Fruit fly (Drosophila melanogaster) whole organism, embryonic: ENCODE results near the gene CG14253.

Source experiments
- Blimp-1 ChIP-seq: fragments of 200-800 bp; sonication (Bioruptor generic); optimal IDR thresholded peaks from 3 replicates; lab custom pipeline; 2018; ENCODE audit warnings: missing biosample characterization, missing genetic modification characterization, mild to moderate bottlenecking, moderate library complexity, missing genetic modification reagents
- CG10147 ChIP-seq: fragments of 200-800 bp; sonication (Bioruptor generic); optimal IDR thresholded peaks from 2 replicates; lab custom pipeline; 2019; ENCODE audit warnings: missing biosample characterization, mild to moderate bottlenecking, missing genetic modification characterization, moderate library complexity
- CG10543 ChIP-seq: fragments of 200-800 bp; sonication (Bioruptor generic); optimal IDR thresholded peaks from 3 replicates; lab custom pipeline; 2017; ENCODE audit warnings: missing biosample characterization, mild to moderate bottlenecking, missing genetic modification characterization, moderate library complexity
- CG11398 ChIP-seq: fragments of 200-800 bp; sonication (Bioruptor generic); optimal IDR thresholded peaks from 2 replicates; lab custom pipeline; 2016; ENCODE audit warnings: missing biosample characterization, missing genetic modification characterization
- CG12659 ChIP-seq: fragments of 200-800 bp; sonication (Bioruptor generic); optimal IDR thresholded peaks from 3 replicates; lab custom pipeline; 2017; ENCODE audit warnings: mild to moderate bottlenecking, missing biosample characterization, missing genetic modification reagents, missing genetic modification characterization
- CG15269 ChIP-seq: fragments of 200-800 bp; sonication (Bioruptor generic); optimal IDR thresholded peaks from 2 replicates; lab custom pipeline; 2018; ENCODE audit warnings: missing biosample characterization, mild to moderate bottlenecking, missing genetic modification characterization, moderate library complexity
- CG15479 ChIP-seq: fragments of 200-800 bp; sonication (Bioruptor generic); optimal IDR thresholded peaks from 3 replicates; lab custom pipeline; 2019; ENCODE audit warnings: missing biosample characterization, mild to moderate bottlenecking, missing genetic modification characterization, moderate library complexity
- CG17359 ChIP-seq: fragments of 200-800 bp; sonication (Bioruptor generic); optimal IDR thresholded peaks from 3 replicates; lab custom pipeline; 2018; ENCODE audit warnings: missing biosample characterization, mild to moderate bottlenecking, missing genetic modification characterization, moderate library complexity
- CG17385 ChIP-seq: fragments of 200-800 bp; sonication (Bioruptor generic); optimal IDR thresholded peaks from 3 replicates; lab custom pipeline; 2018; ENCODE audit warnings: missing biosample characterization, mild to moderate bottlenecking, missing genetic modification characterization
- CG17612 ChIP-seq: fragments of 200-800 bp; sonication (Bioruptor generic); IDR thresholded peaks from 2 replicates; pipeline ENCODE4 v1.3.6; 2022; ENCODE audit warnings: missing biosample characterization, missing genetic modification characterization
- CG18011 ChIP-seq: fragments of 200-800 bp; sonication (Bioruptor generic); optimal IDR thresholded peaks from 2 replicates; lab custom pipeline; 2017; ENCODE audit warnings: missing biosample characterization, missing genetic modification characterization, mild to moderate bottlenecking, moderate library complexity, missing genotype
- CG2678 ChIP-seq: fragments of 200-800 bp; sonication (Bioruptor generic); optimal IDR thresholded peaks from 3 replicates; lab custom pipeline; 2019; ENCODE audit warnings: missing biosample characterization, mild to moderate bottlenecking, missing genetic modification characterization, moderate library complexity
- CG2875 ChIP-seq: fragments of 200-800 bp; sonication (Bioruptor generic); optimal IDR thresholded peaks from 2 replicates; lab custom pipeline; 2017; ENCODE audit warnings: missing biosample characterization, mild to moderate bottlenecking, missing genetic modification characterization, missing genetic modification reagents
- CG31441 ChIP-seq: fragments of 200-800 bp; sonication (Bioruptor generic); IDR thresholded peaks from 2 replicates; pipeline ENCODE4 v1.3.6; 2022; ENCODE audit warnings: missing biosample characterization, missing genetic modification characterization
- CG3726 ChIP-seq: fragments of 200-800 bp; sonication (Bioruptor generic); IDR thresholded peaks from 3 replicates; pipeline ENCODE4, ENCODE4 v1.3.6; 2022; ENCODE audit warnings: missing biosample characterization, missing genetic modification characterization
- CG8924 ChIP-seq: fragments of 200-800 bp; optimal IDR thresholded peaks from 3 replicates; lab custom pipeline; 2019; ENCODE audit warnings: missing biosample characterization, mild to moderate bottlenecking, missing genetic modification characterization, moderate library complexity
- CG9817 ChIP-seq: fragments of 200-800 bp; sonication (Bioruptor generic); optimal IDR thresholded peaks from 2 replicates; lab custom pipeline; 2018; ENCODE audit warnings: missing biosample characterization, mild to moderate bottlenecking, missing genetic modification characterization, moderate library complexity
- Chrac-16 ChIP-seq: fragments of 200-800 bp; sonication (Bioruptor generic); optimal IDR thresholded peaks from 3 replicates; lab custom pipeline; 2016; ENCODE audit warnings: missing biosample characterization, missing genetic modification characterization
- D19A ChIP-seq: fragments of 200-800 bp; optimal IDR thresholded peaks from 3 replicates; lab custom pipeline; 2019; ENCODE audit warnings: missing biosample characterization, mild to moderate bottlenecking, missing genetic modification characterization, moderate library complexity
- Dad ChIP-seq: fragments of 200-800 bp; sonication (Bioruptor generic); optimal IDR thresholded peaks from 3 replicates; lab custom pipeline; 2016; ENCODE audit warnings: missing biosample characterization, missing genetic modification characterization
- Dek ChIP-seq: fragments of 200-800 bp; sonication (Bioruptor generic); optimal IDR thresholded peaks from 3 replicates; lab custom pipeline; 2019; ENCODE audit warnings: missing biosample characterization, mild to moderate bottlenecking, missing genetic modification characterization, moderate library complexity
- Dip2 ChIP-seq: fragments of 200-800 bp; sonication (Bioruptor generic); IDR thresholded peaks from 2 replicates; pipeline ENCODE4 v1.3.6; 2022; ENCODE audit warnings: missing biosample characterization, missing genetic modification characterization
- Dip3 ChIP-seq: fragments of 200-800 bp; sonication (Bioruptor generic); optimal IDR thresholded peaks from 3 replicates; lab custom pipeline; 2016; ENCODE audit warnings: missing biosample characterization, missing genetic modification characterization
- Ets97D ChIP-seq: fragments of 200-800 bp; sonication (Bioruptor generic); optimal IDR thresholded peaks from 3 replicates; lab custom pipeline; 2016; ENCODE audit warnings: missing biosample characterization, missing genetic modification characterization
- GATAe ChIP-seq: fragments of 200-800 bp; sonication (Bioruptor generic); conservative IDR thresholded peaks from 2 replicates; pipeline ENCODE4 v1.3.6; 2022; ENCODE audit warnings: missing biosample characterization, missing genetic modification characterization
- Hr3 ChIP-seq: fragments of 200-800 bp; sonication (Bioruptor generic); optimal IDR thresholded peaks from 3 replicates; lab custom pipeline; 2016; ENCODE audit warnings: missing biosample characterization, missing genetic modification characterization
- NfI ChIP-seq: fragments of 200-800 bp; sonication (Bioruptor generic); optimal IDR thresholded peaks from 3 replicates; lab custom pipeline; 2018; ENCODE audit warnings: missing biosample characterization, mild to moderate bottlenecking, missing genetic modification characterization, moderate library complexity
- Oli ChIP-seq: fragments of 200-800 bp; sonication (Bioruptor generic); optimal IDR thresholded peaks from 2 replicates; lab custom pipeline; 2018; ENCODE audit warnings: missing biosample characterization, mild to moderate bottlenecking, missing genetic modification characterization, moderate library complexity
- Side ChIP-seq: fragments of 200-800 bp; sonication (Bioruptor generic); optimal IDR thresholded peaks from 2 replicates; lab custom pipeline; 2016; ENCODE audit warnings: missing biosample characterization, missing genetic modification characterization
- Sin3A ChIP-seq: fragments of >200 bp; optimal IDR thresholded peaks from 2 replicates; lab custom pipeline; 2018
- Taf1 ChIP-seq: fragments of 200-800 bp; sonication (Bioruptor generic); IDR thresholded peaks from 2 replicates; pipeline ENCODE4 v1.3.6; 2022; ENCODE audit warnings: missing biosample characterization, missing genetic modification characterization
- bowl ChIP-seq: fragments of 200-800 bp; sonication (Bioruptor generic); IDR thresholded peaks from 2 replicates; pipeline ENCODE4 v1.3.6; 2022; ENCODE audit warnings: missing biosample characterization, missing genetic modification characterization
- btn ChIP-seq: fragments of 200-800 bp; sonication (Bioruptor generic); optimal IDR thresholded peaks from 2 replicates; lab custom pipeline; 2016; ENCODE audit warnings: missing biosample characterization, missing genetic modification characterization
- chinmo ChIP-seq: fragments of 200-800 bp; sonication (Bioruptor generic); IDR thresholded peaks from 4 replicates; pipeline ENCODE4 v1.3.6; 2022; ENCODE audit warnings: missing biosample characterization, missing genetic modification characterization; ENCODE audit not compliant: partially characterized antibody
- eyg ChIP-seq: fragments of 200-800 bp; sonication (Bioruptor generic); optimal IDR thresholded peaks from 3 replicates; lab custom pipeline; 2016; ENCODE audit warnings: missing biosample characterization, missing genetic modification characterization
- fd3F ChIP-seq: fragments of 200-800 bp; sonication (Bioruptor generic); optimal IDR thresholded peaks from 2 replicates; lab custom pipeline; 2018; ENCODE audit warnings: missing biosample characterization, mild to moderate bottlenecking, missing genetic modification characterization, moderate library complexity
- fd64A ChIP-seq: fragments of 200-800 bp; sonication (Bioruptor generic); optimal IDR thresholded peaks from 3 replicates; lab custom pipeline; 2018; ENCODE audit warnings: missing biosample characterization, mild to moderate bottlenecking, missing genetic modification characterization
- gsb ChIP-seq: fragments of 200-800 bp; sonication (Bioruptor generic); IDR thresholded peaks from 2 replicates; pipeline ENCODE4 v1.3.6; 2022; ENCODE audit warnings: missing biosample characterization, missing genetic modification characterization
- ken ChIP-seq: fragments of 200-800 bp; sonication (Bioruptor generic); IDR thresholded peaks from 3 replicates; pipeline ENCODE4 v1.3.6; 2022; ENCODE audit warnings: missing biosample characterization, missing genetic modification characterization
- klu ChIP-seq: fragments of 200-800 bp; sonication (Bioruptor generic); IDR thresholded peaks from 2 replicates; pipeline ENCODE4 v1.3.6; 2022; ENCODE audit warnings: missing biosample characterization, missing genetic modification characterization
- lilli ChIP-seq: fragments of 200-800 bp; sonication (Bioruptor generic); optimal IDR thresholded peaks from 3 replicates; lab custom pipeline; 2016; ENCODE audit warnings: missing biosample characterization, missing genetic modification characterization
- lmd ChIP-seq: fragments of 200-800 bp; sonication (Bioruptor generic); IDR thresholded peaks from 2 replicates; pipeline ENCODE4 v1.3.6; 2022; ENCODE audit warnings: missing biosample characterization, missing genetic modification characterization
- maf-S ChIP-seq: fragments of 200-800 bp; sonication (Bioruptor generic); optimal IDR thresholded peaks from 2 replicates; lab custom pipeline; 2016; ENCODE audit warnings: missing biosample characterization, missing genetic modification characterization
- onecut ChIP-seq: fragments of 200-800 bp; sonication (Bioruptor generic); IDR thresholded peaks from 2 replicates; pipeline ENCODE4 v1.3.6; 2022; ENCODE audit warnings: missing biosample characterization, missing genetic modification characterization
- org-1 ChIP-seq: fragments of 200-800 bp; sonication (Bioruptor generic); optimal IDR thresholded peaks from 2 replicates; lab custom pipeline; 2017; ENCODE audit warnings: missing biosample characterization, missing genetic modification characterization
- row ChIP-seq: fragments of 200-800 bp; sonication (Bioruptor generic); IDR thresholded peaks from 3 replicates; pipeline ENCODE4 v1.3.6; 2022; ENCODE audit warnings: missing biosample characterization, missing genetic modification characterization
- schlank ChIP-seq: fragments of 200-800 bp; sonication (Bioruptor generic); optimal IDR thresholded peaks from 2 replicates; lab custom pipeline; 2018; ENCODE audit warnings: missing biosample characterization, mild to moderate bottlenecking, missing genetic modification characterization
- sima ChIP-seq: fragments of 200-800 bp; sonication (Bioruptor generic); optimal IDR thresholded peaks from 2 replicates; lab custom pipeline; 2016; ENCODE audit warnings: missing biosample characterization, missing genetic modification characterization
- tap ChIP-seq: fragments of 200-800 bp; optimal IDR thresholded peaks from 3 replicates; lab custom pipeline; 2019; ENCODE audit warnings: missing biosample characterization, mild to moderate bottlenecking, missing genetic modification characterization, moderate library complexity
- trh ChIP-seq: fragments of 200-800 bp; sonication (Bioruptor generic); optimal IDR thresholded peaks from 2 replicates; lab custom pipeline; 2016; ENCODE audit warnings: missing biosample characterization, missing genetic modification characterization
- yki ChIP-seq: fragments of >200 bp; optimal IDR thresholded peaks from 3 replicates; lab custom pipeline; 2018
- zen ChIP-seq: fragments of 200-800 bp; sonication (Bioruptor generic); optimal IDR thresholded peaks from 3 replicates; lab custom pipeline; 2018; ENCODE audit warnings: missing biosample characterization, mild to moderate bottlenecking, missing genetic modification characterization, moderate library complexity
- zfh2 ChIP-seq: fragments of 200-800 bp; sonication (Bioruptor generic); optimal IDR thresholded peaks from 2 replicates; lab custom pipeline; 2016; ENCODE audit warnings: missing biosample characterization, missing genetic modification characterization

Gene CG14253

dm6 chr3R:26953478-26953874, 24.9 kb upstream of the CG14253 start (continued):
- TF ChIP-seq lilli (GFP tag; lab: Kevin White, UChicago) (peak; percentile 43), D19A (tag; lab: Kevin White, UChicago) (no peak), Dip2 (no peak), GATAe (GFP tag; lab: Robert Waterston, UW) (no peak), CG15269 (tag; lab: Kevin White, UChicago) (no peak), sima (GFP tag; lab: Kevin White, UChicago) (no peak), bowl (GFP tag; lab: Robert Waterston, UW) (no peak), Blimp-1 (GFP tag; lab: Kevin White, UChicago) (no peak), ken (GFP tag; lab: Robert Waterston, UW) (no peak), CG31441 (GFP tag; lab: Robert Waterston, UW) (no peak), CG11398 (GFP tag; lab: Kevin White, UChicago) (no peak), onecut (GFP tag; lab: Robert Waterston, UW) (no peak), chinmo (GFP tag; lab: Robert Waterston, UW) (no peak), trh (GFP tag; lab: Kevin White, UChicago) (no peak), CG15479 (GFP tag; lab: Kevin White, UChicago) (no peak), schlank (tag; lab: Kevin White, UChicago) (no peak), Dek (tag; lab: Kevin White, UChicago) (no peak), Oli (tag; lab: Kevin White, UChicago) (peak; percentile 11), Sin3A (lab: Kevin White, UChicago) (no peak), Side (GFP tag; lab: Kevin White, UChicago) (peak; percentile 37), CG17612 (no peak), Taf1 (GFP tag; lab: Robert Waterston, UW) (no peak), CG9817 (tag; lab: Kevin White, UChicago) (peak; percentile 31), Hr3 (GFP tag; lab: Kevin White, UChicago) (no peak), NfI (GFP tag; lab: Kevin White, UChicago) (peak; percentile 19), Dad (no peak), Chrac-16 (GFP tag; lab: Kevin White, UChicago) (no peak), gsb (0 out of 2 replicates have a peak, but pooled peaks have one; percentile 21), CG17385 (GFP tag; lab: Kevin White, UChicago) (no peak), btn (GFP tag; lab: Kevin White, UChicago) (peak; percentile 2), klu (GFP tag; lab: Robert Waterston, UW) (no peak), CG2875 (GFP tag; lab: Kevin White, UChicago) (no peak), CG18011 (no peak), CG12659 (GFP tag; lab: Kevin White, UChicago) (no peak), CG10147 (GFP tag; lab: Kevin White, UChicago) (no peak), Dip3 (GFP tag; lab: Kevin White, UChicago) (peak; percentile 1), maf-S (GFP tag; lab: Kevin White, UChicago) (peak; percentile 30), tap (no peak), Ets97D (GFP tag; lab: Kevin White, UChicago) (no peak), yki (lab: Kevin White, UChicago) (no peak), org-1 (GFP tag; lab: Kevin White, UChicago) (no peak), row (GFP tag; lab: Robert Waterston, UW) (no peak), CG2678 (tag; lab: Kevin White, UChicago) (peak; percentile 8), zen (tag; lab: Kevin White, UChicago) (no peak), fd3F (GFP tag; lab: Kevin White, UChicago) (peak; percentile 31), zfh2 (GFP tag; lab: Kevin White, UChicago) (peak; percentile 49), CG3726 (GFP tag; lab: Robert Waterston, UW) (no peak), fd64A (GFP tag; lab: Kevin White, UChicago) (no peak), lmd (GFP tag; lab: Robert Waterston, UW) (no peak; the same call in 1 of the 2 replicates), CG8924 (no peak), eyg (peak; percentile 25), CG10543 (no peak), CG17359 (tag; lab: Kevin White, UChicago) (no peak)
